Worm (Caenorhabditis elegans) whole organism, mixed stage, embryonic: ENCODE measurements around the gene R102.3.

ENCODE experiments used
- ceh-43 ChIP-seq: fragments of 200-800 bp; sonication (Bioruptor generic); optimal IDR thresholded peaks from 2 replicates; lab custom pipeline; 2018; ENCODE audit warnings: mild to moderate bottlenecking, missing genetic modification characterization, moderate library complexity, missing compliant biosample characterization
- mep-1 ChIP-seq: fragments of 150-350 bp; optimal IDR thresholded peaks from 2 replicates; lab custom pipeline; 2017; ENCODE audit warnings: missing biosample characterization, missing genetic modification reagents, missing genetic modification characterization, inconsistent platforms
- nhr-12 ChIP-seq: fragments of 150-350 bp; optimal IDR thresholded peaks from 2 replicates; lab custom pipeline; 2014; ENCODE audit warnings: missing biosample characterization, missing genetic modification characterization
- ztf-11 ChIP-seq: fragments of 150-350 bp; optimal IDR thresholded peaks from 2 replicates; lab custom pipeline; 2014; ENCODE audit warnings: missing biosample characterization, missing genetic modification characterization

ce11 chrIV:10695203-10695602 lies 5.9 kb downstream of the R102.3 start, which contains the start of gene R102.4:
- TF ChIP-seq ceh-43: no peak
- no peak for TF ChIP-seq ztf-11 (tag; lab: Kevin White, UChicago)
- no peak for TF ChIP-seq nhr-12 (tag; lab: Kevin White, UChicago)
- no peak for TF ChIP-seq mep-1 (tag; lab: Kevin White, UChicago)
